Worm (Caenorhabditis elegans) whole organism, L3 larva: ENCODE data around the gene col-128.

Source experiments
- R02D3.7 ChIP-seq: fragments of 150-350 bp; optimal IDR thresholded peaks from 2 replicates; lab custom pipeline; 2014; ENCODE audit warnings: missing biosample characterization, missing genetic modification characterization
- ama-1 ChIP-seq: fragments of 150-350 bp; optimal IDR thresholded peaks from 2 replicates; lab custom pipeline; 2018
- ceh-28 ChIP-seq: fragments of 150-350 bp; optimal IDR thresholded peaks from 2 replicates; lab custom pipeline; 2014; ENCODE audit warnings: missing biosample characterization, missing genetic modification reagents, missing genetic modification characterization
- ceh-82 ChIP-seq: fragments of 150-350 bp; optimal IDR thresholded peaks from 2 replicates; lab custom pipeline; 2014; ENCODE audit warnings: missing biosample characterization, missing genetic modification characterization
- ceh-9 ChIP-seq: sonication (generic microtip); optimal IDR thresholded peaks from 2 replicates; lab custom pipeline; 2018; ENCODE audit warnings: missing biosample characterization, missing genetic modification characterization
- egl-27 ChIP-seq: sonication (generic microtip); optimal IDR thresholded peaks from 4 replicates; lab custom pipeline; 2017; ENCODE audit warnings: missing biosample characterization, missing genetic modification reagents, missing genetic modification characterization
- egl-5 ChIP-seq: fragments of 150-350 bp; optimal IDR thresholded peaks from 2 replicates; lab custom pipeline; 2017; ENCODE audit warnings: missing biosample characterization, missing genetic modification reagents, missing genetic modification characterization, inconsistent platforms
- elt-1 ChIP-seq: fragments of 150-350 bp; optimal IDR thresholded peaks from 2 replicates; lab custom pipeline; 2014; ENCODE audit warnings: missing biosample characterization, missing genetic modification characterization
- elt-2 ChIP-seq: sonication (generic microtip); optimal IDR thresholded peaks from 2 replicates; lab custom pipeline; 2016; ENCODE audit warnings: missing genetic modification reagents, mild to moderate bottlenecking, missing genetic modification characterization, missing compliant biosample characterization
- fkh-10 ChIP-seq: sonication (generic microtip); optimal IDR thresholded peaks from 2 replicates; lab custom pipeline; 2017; ENCODE audit warnings: missing biosample characterization, missing genetic modification reagents, missing genetic modification characterization
- hmg-11 ChIP-seq: sonication (generic microtip); optimal IDR thresholded peaks from 2 replicates; lab custom pipeline; 2016; ENCODE audit warnings: missing genetic modification characterization, missing compliant biosample characterization
- jun-1 ChIP-seq: fragments of 150-350 bp; optimal IDR thresholded peaks from 2 replicates; lab custom pipeline; 2014; ENCODE audit warnings: missing biosample characterization, missing genetic modification reagents, missing genetic modification characterization
- lin-15B ChIP-seq: fragments of 150-350 bp; optimal IDR thresholded peaks from 2 replicates; lab custom pipeline; 2014; ENCODE audit warnings: missing biosample characterization, missing genetic modification characterization
- lin-39 ChIP-seq: fragments of 150-350 bp; optimal IDR thresholded peaks from 2 replicates; lab custom pipeline; 2018; ENCODE audit warnings: missing biosample characterization, missing genetic modification reagents, missing genetic modification characterization
- lsy-12 ChIP-seq: sonication (generic microtip); optimal IDR thresholded peaks from 2 replicates; lab custom pipeline; 2016; ENCODE audit warnings: mild to moderate bottlenecking, missing genetic modification characterization, missing compliant biosample characterization
- mdl-1 ChIP-seq: fragments of 150-350 bp; optimal IDR thresholded peaks from 2 replicates; lab custom pipeline; 2014; ENCODE audit warnings: missing biosample characterization, missing genetic modification characterization
- mml-1 ChIP-seq: fragments of 150-350 bp; sonication (generic microtip); optimal IDR thresholded peaks from 3 replicates; lab custom pipeline; 2014; ENCODE audit warnings: missing biosample characterization, missing genetic modification characterization
- nfya-1 ChIP-seq: sonication (generic microtip); optimal IDR thresholded peaks from 2 replicates; lab custom pipeline; 2017; ENCODE audit warnings: missing genetic modification characterization, mild to moderate bottlenecking, missing compliant biosample characterization, antibody characterized with exemption, moderate library complexity; ENCODE audit not compliant: insufficient read depth
- nhr-11 ChIP-seq: fragments of 150-350 bp; optimal IDR thresholded peaks from 2 replicates; lab custom pipeline; 2014; ENCODE audit warnings: missing biosample characterization, missing genetic modification characterization
- nhr-23 ChIP-seq: fragments of 150-350 bp; optimal IDR thresholded peaks from 2 replicates; lab custom pipeline; 2014; ENCODE audit warnings: missing biosample characterization, missing genetic modification reagents, missing genetic modification characterization
- nhr-237 ChIP-seq: fragments of 150-350 bp; optimal IDR thresholded peaks from 2 replicates; lab custom pipeline; 2014; ENCODE audit warnings: missing biosample characterization, missing genetic modification characterization
- nhr-25 ChIP-seq: sonication (generic microtip); optimal IDR thresholded peaks from 2 replicates; lab custom pipeline; 2017; ENCODE audit warnings: missing biosample characterization, missing genetic modification characterization
- nhr-43 ChIP-seq: sonication (generic microtip); optimal IDR thresholded peaks from 2 replicates; lab custom pipeline; 2016; ENCODE audit warnings: mild to moderate bottlenecking, missing genetic modification characterization, missing compliant biosample characterization; ENCODE audit not compliant: poor library complexity, severe bottlenecking
- nhr-67 ChIP-seq: fragments of 150-350 bp; optimal IDR thresholded peaks from 2 replicates; lab custom pipeline; 2014; ENCODE audit warnings: missing biosample characterization, missing genetic modification characterization
- nhr-77 ChIP-seq: fragments of 150-350 bp; optimal IDR thresholded peaks from 2 replicates; lab custom pipeline; 2014; ENCODE audit warnings: missing biosample characterization, missing genetic modification characterization
- pha-4 ChIP-seq: fragments of 150-350 bp; optimal IDR thresholded peaks from 2 replicates; lab custom pipeline; 2014; ENCODE audit warnings: missing biosample characterization, missing genetic modification reagents, missing genetic modification characterization
- pqm-1 ChIP-seq: fragments of 150-350 bp; optimal IDR thresholded peaks from 2 replicates; lab custom pipeline; 2017; ENCODE audit warnings: missing biosample characterization, missing genetic modification characterization, inconsistent platforms
- sea-2 ChIP-seq: fragments of 150-350 bp; sonication (generic microtip); optimal IDR thresholded peaks from 4 replicates; lab custom pipeline; 2014; ENCODE audit warnings: missing biosample characterization, missing genetic modification reagents, missing genetic modification characterization
- skn-1 ChIP-seq: fragments of 150-350 bp; optimal IDR thresholded peaks from 2 replicates; lab custom pipeline; 2014; ENCODE audit warnings: missing biosample characterization, missing genetic modification characterization
- snpc-4 ChIP-seq: fragments of 150-350 bp; optimal IDR thresholded peaks from 2 replicates; lab custom pipeline; 2014; ENCODE audit warnings: missing biosample characterization, missing genetic modification characterization
- tbx-2 ChIP-seq: sonication (generic microtip); optimal IDR thresholded peaks from 2 replicates; lab custom pipeline; 2016; ENCODE audit warnings: mild to moderate bottlenecking, missing genetic modification characterization, missing compliant biosample characterization
- unc-39 ChIP-seq: sonication (generic microtip); optimal IDR thresholded peaks from 4 replicates; lab custom pipeline; 2017; ENCODE audit warnings: missing biosample characterization, missing genetic modification characterization
- unc-62 ChIP-seq: fragments of 150-350 bp; sonication (generic microtip); optimal IDR thresholded peaks from 4 replicates; lab custom pipeline; 2014; ENCODE audit warnings: missing biosample characterization, missing genetic modification reagents, missing genetic modification characterization
- ztf-11 ChIP-seq: fragments of 150-350 bp; optimal IDR thresholded peaks from 2 replicates; lab custom pipeline; 2014; ENCODE audit warnings: missing biosample characterization, missing genetic modification characterization
- ztf-4 ChIP-seq: fragments of 150-350 bp; optimal IDR thresholded peaks from 2 replicates; lab custom pipeline; 2014; ENCODE audit warnings: missing biosample characterization, missing genetic modification characterization

The col-128 gene

DNA sequence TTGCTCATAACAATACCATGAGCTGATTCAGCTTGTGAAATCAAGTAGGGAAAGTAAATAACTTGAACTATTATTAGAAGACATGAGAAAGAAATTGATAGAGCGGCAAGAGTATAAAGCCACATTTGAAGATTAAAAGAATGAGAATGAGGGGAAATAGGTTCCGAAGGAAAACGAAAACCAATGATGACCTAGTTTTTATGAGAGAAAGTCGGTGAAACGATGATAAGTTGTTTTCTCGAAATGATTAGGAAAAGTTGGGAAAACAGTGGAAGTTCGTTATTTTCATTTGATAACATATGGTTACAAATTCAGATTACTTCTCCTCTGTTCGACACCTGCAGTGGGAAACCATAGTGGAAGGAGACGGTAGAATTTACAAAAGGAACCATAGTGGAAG lies at the start of gene col-128:
Gene col-128 (minus strand): TSS at position 148 of the 400 bp plus-strand sequence.
- TF ChIP-seq mml-1 (tag; lab: Kevin White, UChicago) (no peak), hmg-11 (tag; lab: Kevin White, UChicago) (no peak), R02D3.7 (tag; lab: Kevin White, UChicago) (no peak), unc-39 (tag; lab: Kevin White, UChicago) (no peak), egl-27 (tag; lab: Kevin White, UChicago) (no peak), jun-1 (tag; lab: Kevin White, UChicago) (no peak), skn-1 (tag; lab: Kevin White, UChicago) (no peak), nhr-23 (tag; lab: Kevin White, UChicago) (peak; percentile 42)

ce11 chrIV:11599717-11600116 lies 48.0 kb upstream of the col-128 start:
- TF ChIP-seq elt-1 (peak; percentile 89), nhr-11 (tag; lab: Kevin White, UChicago) (no peak)

DNA sequence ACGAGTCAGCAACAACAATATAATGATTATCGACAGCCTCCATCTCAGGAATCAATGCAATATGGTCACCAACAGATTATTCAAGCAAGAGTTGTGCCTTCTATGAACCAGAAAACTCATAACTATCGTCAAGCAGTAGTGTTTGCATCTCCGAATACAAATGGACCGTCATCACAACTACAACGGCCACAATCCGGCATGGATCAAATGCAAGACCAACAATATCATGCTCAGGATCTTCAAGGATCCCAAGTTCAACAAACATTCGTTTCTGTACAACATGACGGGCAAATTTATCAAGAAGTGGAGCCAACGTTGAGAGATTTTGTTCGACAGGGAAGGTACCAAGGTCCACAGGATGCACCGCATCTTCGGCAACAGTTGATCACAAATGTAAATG lies 45.3 kb upstream of the col-128 start:
- TF ChIP-seq hmg-11 (tag; lab: Kevin White, UChicago) = no peak
- TF ChIP-seq nhr-43 = no peak
- no peak for TF ChIP-seq fkh-10 (GFP tag; lab: Kevin White, UChicago)
- no peak for TF ChIP-seq pha-4 (tag; lab: Kevin White, UChicago)
- no peak for TF ChIP-seq ceh-28 (tag; lab: Kevin White, UChicago)
- TF ChIP-seq tbx-2 = no peak
- no peak for TF ChIP-seq jun-1 (tag; lab: Kevin White, UChicago)
- TF ChIP-seq egl-5 (tag; lab: Kevin White, UChicago) = no peak
- no peak for TF ChIP-seq ztf-11
- no peak for TF ChIP-seq unc-39 (tag; lab: Kevin White, UChicago)
- TF ChIP-seq nhr-67 (tag; lab: Kevin White, UChicago) = no peak
- no peak for TF ChIP-seq sea-2 (GFP tag; lab: Kevin White, UChicago)
- TF ChIP-seq nhr-77 = no peak
- TF ChIP-seq egl-27 (tag; lab: Kevin White, UChicago) = no peak
- TF ChIP-seq nhr-237 (tag; lab: Kevin White, UChicago) = no peak
- no peak for TF ChIP-seq mdl-1 (tag; lab: Kevin White, UChicago)
- TF ChIP-seq nfya-1 = no peak
- no peak for TF ChIP-seq ceh-9

- peak; percentile 54 for TF ChIP-seq lin-39 (tag; lab: Kevin White, UChicago)
- TF ChIP-seq egl-5 (tag; lab: Kevin White, UChicago) = peak; percentile 24
- peak; percentile 39 for TF ChIP-seq lin-15B
- TF ChIP-seq jun-1 (tag; lab: Kevin White, UChicago) = peak; percentile 17
- TF ChIP-seq nhr-23 (tag; lab: Kevin White, UChicago) = no peak
- no peak for TF ChIP-seq mdl-1 (tag; lab: Kevin White, UChicago)
- peak; percentile 57 for TF ChIP-seq nhr-25 (tag; lab: Kevin White, UChicago)
- TF ChIP-seq hmg-11 (tag; lab: Kevin White, UChicago) = peak; percentile 66
- TF ChIP-seq snpc-4 (tag; lab: Kevin White, UChicago) = peak; percentile 14
- no peak for TF ChIP-seq nhr-237 (tag; lab: Kevin White, UChicago)
- peak; percentile 81 for TF ChIP-seq nfya-1
- TF ChIP-seq ceh-9 = no peak
- TF ChIP-seq lsy-12 = peak; percentile 50
- TF ChIP-seq ceh-82 (tag; lab: Kevin White, UChicago) = no peak
- peak; percentile 69 for TF ChIP-seq nhr-43
- TF ChIP-seq unc-62 (GFP tag; lab: Kevin White, UChicago) = no peak
- TF ChIP-seq tbx-2 = no peak
- peak; percentile 27 for TF ChIP-seq ztf-4
- TF ChIP-seq egl-27 (tag; lab: Kevin White, UChicago) = no peak
- TF ChIP-seq elt-2 (tag; lab: Kevin White, UChicago) = peak; percentile 56
- TF ChIP-seq pqm-1 (tag; lab: Kevin White, UChicago) = peak; percentile 32
- TF ChIP-seq ama-1 (lab: Kevin White, UChicago) = peak; percentile 96
These were observed 42.5 kb upstream of the col-128 start, which contains the start of gene mig-38 for ce11 chrIV:11594191-11594673. Gene mig-38 (plus strand): TSS chrIV:11594244.
